Worm (Caenorhabditis elegans) whole organism, L1 larva: ENCODE results near the gene math-40.
"Not testable (repeated sequence)": the region's sequence is repeated elsewhere in the genome, so short reads cannot be mapped to it uniquely, and the experiment has no call there.

ENCODE experiments used
- C34B4.2 ChIP-seq: sonication (generic microtip); optimal IDR thresholded peaks from 2 replicates; lab custom pipeline; 2017; ENCODE audit warnings: mild to moderate bottlenecking, missing genetic modification characterization, missing compliant biosample characterization
- aha-1 ChIP-seq: fragments of 150-350 bp; optimal IDR thresholded peaks from 2 replicates; lab custom pipeline; 2014; ENCODE audit warnings: missing biosample characterization, missing genetic modification characterization
- ceh-63 ChIP-seq: fragments of 200-800 bp; sonication (Bioruptor generic); optimal IDR thresholded peaks from 2 replicates; lab custom pipeline; 2018; ENCODE audit warnings: mild to moderate bottlenecking, missing genetic modification characterization, missing compliant biosample characterization
- ceh-82 ChIP-seq, 3 experiments: fragments of 150-350 bp in 1 of 3; sonication (generic microtip) in 2 of 3; optimal IDR thresholded peaks; 2 replicates each; lab custom pipeline; 2014 to 2017; ENCODE audit warnings: missing biosample characterization in 3 of 3, missing genetic modification characterization in 3 of 3
- ceh-90 ChIP-seq: sonication (generic microtip); optimal IDR thresholded peaks from 2 replicates; lab custom pipeline; 2016; ENCODE audit warnings: missing genetic modification characterization, missing compliant biosample characterization
- ces-1 ChIP-seq: fragments of 150-350 bp; optimal IDR thresholded peaks from 2 replicates; lab custom pipeline; 2014; ENCODE audit warnings: missing biosample characterization, missing genetic modification reagents, missing genetic modification characterization
- dpl-1 ChIP-seq, 3 experiments: fragments of 150-350 bp in 2 of 3; sonication (generic microtip) in 1 of 3; optimal IDR thresholded peaks; 2 replicates each; lab custom pipeline; 2014 to 2017; ENCODE audit warnings: missing biosample characterization in 3 of 3, missing genetic modification characterization in 3 of 3, missing genetic modification reagents in 3 of 3
- efl-1 ChIP-seq, 4 experiments: fragments of 150-350 bp; optimal IDR thresholded peaks in 3 of 4; peaks in 1 of 4; 1 replicate in 1 of 4; 2 replicates in 3 of 4; lab custom pipeline; 2014; ENCODE audit warnings: missing biosample characterization in 2 of 4, missing genetic modification characterization in 2 of 4, missing genetic modification reagents in 2 of 4
- elt-2 ChIP-seq: sonication (generic microtip); optimal IDR thresholded peaks from 2 replicates; lab custom pipeline; 2016; ENCODE audit warnings: missing genetic modification characterization, mild to moderate bottlenecking, inconsistent platforms, missing compliant biosample characterization, missing genetic modification reagents
- elt-3 ChIP-seq, 6 experiments: fragments of 150-350 bp in 1 of 6; sonication (generic microtip); optimal IDR thresholded peaks; 2 replicates each; lab custom pipeline; 2017 to 2018; ENCODE audit warnings: missing biosample characterization in 6 of 6, missing genetic modification characterization in 6 of 6, inconsistent platforms in 1 of 6
- fkh-8 ChIP-seq: sonication (generic microtip); optimal IDR thresholded peaks from 2 replicates; lab custom pipeline; 2016; ENCODE audit warnings: mild to moderate bottlenecking, missing genetic modification characterization, missing compliant biosample characterization
- isw-1 ChIP-seq: fragments of 200-800 bp; sonication (Bioruptor generic); IDR thresholded peaks from 2 replicates; pipeline ENCODE4 v1.3.6; 2022; ENCODE audit warnings: missing genetic modification characterization, missing compliant biosample characterization
- lin-15B ChIP-seq: fragments of 150-350 bp; sonication (generic microtip); optimal IDR thresholded peaks from 3 replicates; lab custom pipeline; 2014; ENCODE audit warnings: missing biosample characterization, missing genetic modification characterization
- mdl-1 ChIP-seq, 2 experiments: fragments of 150-350 bp; optimal IDR thresholded peaks; 2 replicates each; lab custom pipeline; 2014 to 2017; ENCODE audit warnings: missing biosample characterization in 2 of 2, missing genetic modification characterization in 2 of 2, inconsistent platforms in 1 of 2
- nhr-20 ChIP-seq: sonication (generic microtip); optimal IDR thresholded peaks from 2 replicates; lab custom pipeline; 2016; ENCODE audit warnings: mild to moderate bottlenecking, missing genetic modification characterization, missing compliant biosample characterization
- nhr-47 ChIP-seq: sonication (generic microtip); optimal IDR thresholded peaks from 2 replicates; lab custom pipeline; 2016; ENCODE audit warnings: mild to moderate bottlenecking, missing genetic modification characterization, moderate library complexity, missing compliant biosample characterization
- nhr-71 ChIP-seq: sonication (generic microtip); optimal IDR thresholded peaks from 2 replicates; lab custom pipeline; 2016; ENCODE audit warnings: mild to moderate bottlenecking, missing genetic modification characterization, moderate library complexity, missing compliant biosample characterization
- nhr-76 ChIP-seq: sonication (generic microtip); optimal IDR thresholded peaks from 2 replicates; lab custom pipeline; 2017; ENCODE audit warnings: missing biosample characterization, missing genetic modification characterization
- nhr-77 ChIP-seq: fragments of 150-350 bp; optimal IDR thresholded peaks from 2 replicates; lab custom pipeline; 2014; ENCODE audit warnings: missing biosample characterization, missing genetic modification characterization
- nhr-85 ChIP-seq: sonication (generic microtip); peaks from one replicate; lab custom pipeline; 2016; ENCODE audit warnings: missing genetic modification characterization, inconsistent platforms, missing compliant biosample characterization
- pag-3 ChIP-seq: sonication (generic microtip); optimal IDR thresholded peaks from 2 replicates; lab custom pipeline; 2017; ENCODE audit warnings: missing genetic modification characterization, mild to moderate bottlenecking, missing compliant biosample characterization, antibody characterized with exemption, borderline replicate concordance; ENCODE audit not compliant: insufficient read depth
- rnt-1 ChIP-seq: sonication (generic microtip); optimal IDR thresholded peaks from 2 replicates; lab custom pipeline; 2016; ENCODE audit warnings: mild to moderate bottlenecking, missing genetic modification characterization, moderate library complexity, missing compliant biosample characterization
- sox-4 ChIP-seq: sonication (generic microtip); optimal IDR thresholded peaks from 2 replicates; lab custom pipeline; 2016; ENCODE audit warnings: missing genetic modification characterization, missing compliant biosample characterization
- tlp-1 ChIP-seq: fragments of 150-350 bp; optimal IDR thresholded peaks from 2 replicates; lab custom pipeline; 2014; ENCODE audit warnings: missing biosample characterization, missing genetic modification characterization
- unc-130 ChIP-seq: fragments of 150-350 bp; optimal IDR thresholded peaks from 2 replicates; lab custom pipeline; 2017; ENCODE audit warnings: missing biosample characterization, missing genetic modification characterization, inconsistent platforms
- zip-4 ChIP-seq: fragments of 200-800 bp; sonication (Bioruptor generic); optimal IDR thresholded peaks from 2 replicates; lab custom pipeline; 2018; ENCODE audit warnings: mild to moderate bottlenecking, missing genetic modification characterization, moderate library complexity, missing compliant biosample characterization

Gene math-40

DNA sequence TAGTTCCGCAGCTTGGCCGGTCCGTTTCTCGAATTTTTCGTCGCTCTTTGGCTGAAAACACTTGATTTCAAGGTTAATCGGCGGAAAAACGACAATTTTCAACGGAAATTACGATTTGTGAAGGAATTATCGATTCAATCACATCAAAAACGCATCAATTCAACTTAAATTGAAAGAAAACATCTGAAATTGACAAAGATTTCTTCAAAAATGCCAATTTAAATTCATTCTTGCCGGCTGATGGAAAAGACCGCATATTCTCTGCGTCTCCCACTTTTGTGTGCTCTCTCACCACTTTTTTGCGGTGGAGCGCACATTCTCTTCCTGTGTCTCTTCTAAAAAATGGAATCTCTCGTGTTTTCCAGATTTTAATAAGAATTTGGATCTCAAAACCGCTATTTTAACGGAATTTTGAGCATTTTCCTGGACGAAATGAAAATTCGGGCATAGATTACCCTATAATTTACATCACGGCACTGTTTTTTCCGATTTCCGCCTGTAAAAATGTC lies 30.9 kb downstream of the math-40 start, which contains the start of gene C16C4.18:
Gene C16C4.18, minus strand, starts transcription at position 51 of the 509 bp plus-strand sequence.
- TF ChIP-seq dpl-1 (GFP tag; optimal IDR thresholded peaks at IDR 0.05; lab: Kevin White, UChicago) (peak in 1 of 3 experiments; percentile 20), efl-1 (optimal IDR thresholded peaks at IDR 0.05; lab: Kevin White, UChicago) (peak; percentile 34 to 64), efl-1 (GFP tag; optimal IDR thresholded peaks at IDR 0.05 in 1 of 2; lab: Kevin White, UChicago) (peak; percentile 38 to 91)

DNA sequence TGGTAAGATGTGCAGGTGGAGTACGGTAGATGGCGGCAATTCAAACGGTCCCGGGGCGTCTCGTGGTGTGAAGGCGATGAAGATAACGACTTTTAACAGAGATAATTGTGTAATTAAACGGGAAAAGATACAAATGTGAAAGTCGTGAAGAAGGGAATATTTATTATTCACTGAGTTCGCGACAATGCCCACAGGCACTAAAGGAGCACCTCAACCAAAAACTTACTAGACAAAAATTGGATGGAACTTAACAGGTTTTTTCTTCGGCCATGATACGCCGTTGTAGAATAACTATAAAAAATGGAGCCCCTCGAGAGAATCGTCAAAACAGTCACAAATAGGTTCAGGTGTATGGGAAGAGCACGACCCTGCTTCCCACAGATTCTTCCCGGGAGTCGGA lies 31.9 kb downstream of the math-40 start, which contains the start of gene fbxb-98:
Gene fbxb-98, plus strand, starts transcription at position 301 of the 400 bp plus-strand sequence.
- not testable (repeated sequence) for TF ChIP-seq elt-2 (tag; lab: Kevin White, UChicago); nhr-76 (tag; lab: Kevin White, UChicago); rnt-1

DNA sequence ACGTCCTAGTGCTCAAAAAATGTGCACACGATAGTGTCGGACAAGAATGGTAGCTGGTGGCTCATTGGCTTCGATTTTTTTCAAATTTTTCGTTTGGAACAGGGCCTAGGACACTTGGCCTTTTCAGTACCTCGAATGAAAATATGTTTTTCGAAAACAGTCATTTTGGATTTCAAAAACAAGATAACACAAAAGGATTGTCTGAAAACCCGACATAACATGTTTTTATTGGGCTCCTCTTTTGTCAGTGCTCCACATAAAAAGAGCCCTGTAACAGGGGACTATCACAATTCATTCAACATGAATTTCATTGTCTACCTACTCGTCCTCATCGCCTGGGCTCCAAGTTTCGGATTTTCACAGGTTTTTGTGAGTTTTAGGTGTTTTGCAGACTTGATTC lies 33.8 kb downstream of the math-40 start, which contains the start of gene C16C4.17:
Gene C16C4.17, plus strand, starts transcription at position 301 of the 400 bp plus-strand sequence.
- TF ChIP-seq nhr-71 (tag; lab: Kevin White, UChicago) (no peak), nhr-47 (no peak), efl-1 (optimal IDR thresholded peaks at IDR 0.05; lab: Kevin White, UChicago) (no peak), efl-1 (GFP tag; optimal IDR thresholded peaks at IDR 0.05 in 1 of 2; lab: Kevin White, UChicago) (peak in 1 of 2 experiments; percentile 32), ces-1 (no peak), nhr-77 (tag; lab: Kevin White, UChicago) (no peak), isw-1 (no peak), dpl-1 (GFP tag; optimal IDR thresholded peaks at IDR 0.05; lab: Kevin White, UChicago) (no peak), sox-4 (tag; lab: Kevin White, UChicago) (no peak)

DNA sequence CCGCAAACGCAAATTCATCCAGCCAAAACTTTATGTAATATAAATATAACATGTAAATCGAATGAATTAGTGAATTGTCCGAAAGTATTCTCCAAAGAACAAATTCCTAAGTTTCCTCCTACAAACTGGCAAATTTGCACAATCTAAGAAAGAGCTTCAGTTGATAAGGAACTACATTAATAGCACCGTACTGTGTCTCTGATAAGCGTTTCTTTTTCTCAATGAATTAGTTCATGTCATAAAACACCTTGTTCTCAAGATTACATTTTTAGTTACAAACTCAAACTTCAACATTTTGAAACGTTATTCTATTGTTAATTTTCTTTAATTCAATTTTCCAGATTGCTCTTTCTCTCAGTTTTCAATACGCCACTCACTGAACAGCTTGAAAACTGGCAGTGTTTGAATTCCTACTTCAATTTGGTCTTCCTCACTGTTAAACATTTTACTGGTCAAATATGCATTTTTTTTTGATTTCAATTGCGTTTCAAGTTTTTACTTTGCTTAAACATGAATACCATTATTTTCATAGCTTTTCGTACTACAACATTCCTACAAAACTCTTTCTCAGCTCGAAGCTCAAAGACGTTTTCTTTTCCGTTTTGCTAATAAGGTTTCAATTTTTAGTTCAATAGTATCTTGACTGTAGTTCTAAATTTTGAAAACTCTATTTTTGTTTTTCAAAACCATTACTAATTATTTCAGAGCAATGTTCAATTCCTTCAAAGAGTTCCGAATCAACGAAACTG lies 35.4 kb downstream of the math-40 start, which contains the start of gene math-15:
Gene math-15, plus strand, starts transcription at position 699 of the 749 bp plus-strand sequence.
- TF ChIP-seq elt-3 (tag; optimal IDR thresholded peaks at IDR 0.05; lab: Kevin White, UChicago) (no peak), efl-1 (optimal IDR thresholded peaks at IDR 0.05; lab: Kevin White, UChicago) (no peak), efl-1 (GFP tag; optimal IDR thresholded peaks at IDR 0.05 in 1 of 2; lab: Kevin White, UChicago) (peak in 1 of 2 experiments; percentile 79), ceh-63 (no peak), C34B4.2 (tag; lab: Kevin White, UChicago) (no peak), elt-2 (tag; lab: Kevin White, UChicago) (peak; percentile 59), mdl-1 (tag; optimal IDR thresholded peaks at IDR 0.05; lab: Kevin White, UChicago) (no peak), ceh-90 (tag; lab: Kevin White, UChicago) (no peak)

DNA sequence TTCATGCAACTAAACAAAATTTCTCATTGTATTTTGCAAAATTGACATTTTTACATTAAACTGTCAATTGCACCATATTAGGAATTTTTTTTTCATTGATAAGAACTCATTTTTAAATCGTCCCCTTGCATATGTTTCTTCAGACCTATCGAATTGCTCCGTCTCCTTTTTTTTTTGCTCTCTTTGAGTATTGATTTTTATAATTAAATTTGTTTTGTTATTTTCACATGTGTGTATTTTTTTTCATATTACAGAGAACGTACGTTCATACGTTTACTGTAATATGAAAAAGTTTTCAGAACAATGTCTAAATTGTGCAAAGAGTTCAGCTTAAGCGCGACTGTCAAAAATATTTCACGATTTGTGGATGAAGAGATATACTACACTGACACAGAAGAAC lies 38.7 kb downstream of the math-40 start, which contains the start of gene math-14:
Gene math-14, plus strand, starts transcription at position 301 of the 400 bp plus-strand sequence.
- TF ChIP-seq zip-4 (GFP tag; lab: Kevin White, UChicago) (no peak), lin-15B (tag; lab: Kevin White, UChicago) (no peak), ceh-82 (tag; optimal IDR thresholded peaks at IDR 0.05; lab: Kevin White, UChicago) (no peak), tlp-1 (tag; lab: Kevin White, UChicago) (no peak), nhr-76 (tag; lab: Kevin White, UChicago) (no peak), pag-3 (tag; lab: Kevin White, UChicago) (no peak), nhr-85 (no peak), nhr-77 (tag; lab: Kevin White, UChicago) (no peak), rnt-1 (no peak), nhr-20 (tag; lab: Kevin White, UChicago) (no peak), fkh-8 (tag; lab: Kevin White, UChicago) (no peak), aha-1 (no peak), unc-130 (tag; lab: Kevin White, UChicago) (no peak)
